Worm (Caenorhabditis elegans): ENCODE data around the gene rig-6.

rig-6 gene

ce11 chrII:4821739-4822138, 9.9 kb upstream of the rig-6 start, which contains the start of gene lact-5:
Gene lact-5 (minus strand): TSS chrII:4821739.
- TF ChIP-seq ceh-13 (GFP tag; optimal IDR thresholded peaks at IDR 0.05) = no peak

DNA sequence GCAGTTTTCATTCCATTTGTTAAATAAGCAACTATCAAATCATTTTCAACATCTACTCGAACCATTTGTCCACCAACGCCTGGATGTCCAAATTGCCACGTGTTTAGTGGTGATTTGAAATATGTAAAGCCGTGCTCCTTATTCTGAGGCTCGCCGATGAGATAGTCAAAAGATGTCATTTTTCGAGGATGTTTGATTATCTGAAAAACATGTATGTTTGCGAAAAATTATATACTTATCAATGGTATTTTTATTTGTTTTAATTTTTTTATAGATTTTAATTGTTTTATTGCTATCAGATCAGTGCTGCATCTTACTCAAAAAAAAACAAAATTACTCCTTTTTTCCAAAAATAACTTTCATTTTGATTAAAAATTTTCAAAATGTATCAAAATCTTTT, 6.9 kb upstream of the rig-6 start:
- TF ChIP-seq F13C5.2 (tag; optimal IDR thresholded peaks at IDR 0.05) (no peak), B0310.2 (tag; optimal IDR thresholded peaks at IDR 0.05) (no peak), scrt-1 (GFP tag; IDR thresholded peaks at IDR 0.05) (no peak), ets-7 (tag; optimal IDR thresholded peaks at IDR 0.05) (no peak), sea-1 (GFP tag; conservative IDR thresholded peaks at IDR 0.05) (no peak), ceh-36 (tag; optimal IDR thresholded peaks at IDR 0.05) (no peak), hmg-4 (GFP tag; optimal IDR thresholded peaks at IDR 0.05) (no peak), hnd-1 (tag; optimal IDR thresholded peaks at IDR 0.05) (no peak), pes-1 (GFP tag; IDR thresholded peaks at IDR 0.05) (no peak), tra-4 (tag; optimal IDR thresholded peaks at IDR 0.05) (no peak), tbx-37 (GFP tag; conservative IDR thresholded peaks at IDR 0.05) (no peak), tbx-11 (GFP tag; IDR thresholded peaks at IDR 0.05) (no peak), ceh-13 (GFP tag; optimal IDR thresholded peaks at IDR 0.05) (no peak), flt-1 (GFP tag; IDR thresholded peaks at IDR 0.05) (no peak)

DNA sequence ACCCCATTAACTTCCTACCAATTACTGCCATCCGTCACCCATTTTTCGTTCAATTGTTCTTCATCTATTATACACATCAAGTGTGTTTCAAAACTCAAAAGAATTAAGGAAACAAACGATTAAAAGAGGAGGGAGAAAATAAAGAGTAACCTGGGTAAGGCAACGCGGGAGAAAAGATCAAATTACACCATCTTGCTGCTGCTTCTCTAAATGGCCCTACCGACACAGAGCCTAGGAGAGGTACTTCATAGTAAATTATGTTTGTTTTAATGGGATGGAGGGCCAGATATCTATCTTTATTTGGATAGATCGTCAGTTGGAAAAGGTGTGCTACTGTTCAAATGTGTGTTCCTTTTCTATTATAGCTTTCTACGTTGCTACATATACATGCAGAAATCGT, 3.5 kb upstream of the rig-6 start:
- TF ChIP-seq B0310.2 (tag; optimal IDR thresholded peaks at IDR 0.05) (no peak), ama-1 (optimal IDR thresholded peaks at IDR 0.05) (no peak), hmbx-1 (tag; optimal IDR thresholded peaks at IDR 0.05) (no peak), hmg-4 (GFP tag; optimal IDR thresholded peaks at IDR 0.05) (no peak), scrt-1 (GFP tag; IDR thresholded peaks at IDR 0.05) (no peak), ceh-13 (GFP tag; optimal IDR thresholded peaks at IDR 0.05) (no peak), sea-1 (GFP tag; conservative IDR thresholded peaks at IDR 0.05) (no peak), hnd-1 (tag; optimal IDR thresholded peaks at IDR 0.05) (no peak), tbx-11 (GFP tag; IDR thresholded peaks at IDR 0.05) (no peak), pes-1 (GFP tag; IDR thresholded peaks at IDR 0.05) (no peak), aly-1 (tag; optimal IDR thresholded peaks at IDR 0.05) (no peak), tra-4 (tag; optimal IDR thresholded peaks at IDR 0.05) (no peak), flt-1 (GFP tag; IDR thresholded peaks at IDR 0.05) (no peak), ceh-36 (tag; optimal IDR thresholded peaks at IDR 0.05) (no peak), tbx-37 (GFP tag; conservative IDR thresholded peaks at IDR 0.05) (no peak), F13C5.2 (tag; optimal IDR thresholded peaks at IDR 0.05) (no peak), ets-7 (tag; optimal IDR thresholded peaks at IDR 0.05) (no peak)

- TF ChIP-seq tra-4 (tag; optimal IDR thresholded peaks at IDR 0.05) (no peak), hmg-4 (GFP tag; optimal IDR thresholded peaks at IDR 0.05) (no peak), scrt-1 (GFP tag; IDR thresholded peaks at IDR 0.05) (no peak), ceh-13 (GFP tag; optimal IDR thresholded peaks at IDR 0.05) (no peak), pes-1 (GFP tag; IDR thresholded peaks at IDR 0.05) (no peak), B0310.2 (tag; optimal IDR thresholded peaks at IDR 0.05) (no peak), sea-1 (GFP tag; conservative IDR thresholded peaks at IDR 0.05) (no peak)
Measured at ce11 chrII:4806726-4807125, 5.2 kb downstream of the rig-6 start.

ce11 chrII:4806261-4806660, 5.6 kb downstream of the rig-6 start:
- no peak for TF ChIP-seq pes-1 (GFP tag; IDR thresholded peaks at IDR 0.05)
- TF ChIP-seq hmg-4 (GFP tag; optimal IDR thresholded peaks at IDR 0.05) = no peak
- TF ChIP-seq aly-1 (tag; optimal IDR thresholded peaks at IDR 0.05) = no peak
- no peak for TF ChIP-seq sea-1 (GFP tag; conservative IDR thresholded peaks at IDR 0.05)
- no peak for TF ChIP-seq ama-1 (optimal IDR thresholded peaks at IDR 0.05)
- no peak for TF ChIP-seq tra-4 (tag; optimal IDR thresholded peaks at IDR 0.05)
- TF ChIP-seq ceh-13 (GFP tag; optimal IDR thresholded peaks at IDR 0.05) = no peak
- TF ChIP-seq hmbx-1 (tag; optimal IDR thresholded peaks at IDR 0.05) = no peak

- TF ChIP-seq sea-1 (GFP tag; conservative IDR thresholded peaks at IDR 0.05) (no peak), hmbx-1 (tag; optimal IDR thresholded peaks at IDR 0.05) (no peak), hnd-1 (tag; optimal IDR thresholded peaks at IDR 0.05) (no peak), tbx-11 (GFP tag; IDR thresholded peaks at IDR 0.05) (no peak), ceh-36 (tag; optimal IDR thresholded peaks at IDR 0.05) (no peak), aly-1 (tag; optimal IDR thresholded peaks at IDR 0.05) (no peak), flt-1 (GFP tag; IDR thresholded peaks at IDR 0.05) (no peak), hmg-4 (GFP tag; optimal IDR thresholded peaks at IDR 0.05) (no peak), ama-1 (optimal IDR thresholded peaks at IDR 0.05) (no peak), ceh-13 (GFP tag; optimal IDR thresholded peaks at IDR 0.05) (no peak), pes-1 (GFP tag; IDR thresholded peaks at IDR 0.05) (no peak), B0310.2 (tag; optimal IDR thresholded peaks at IDR 0.05) (no peak), tbx-37 (GFP tag; conservative IDR thresholded peaks at IDR 0.05) (no peak)
Measured at ce11 chrII:4805799-4806198, 6.1 kb downstream of the rig-6 start.

ce11 chrII:4802917-4803316, 9.0 kb downstream of the rig-6 start:
- TF ChIP-seq sea-1 (GFP tag; conservative IDR thresholded peaks at IDR 0.05) (no peak), hmg-4 (GFP tag; optimal IDR thresholded peaks at IDR 0.05) (no peak), F13C5.2 (tag; optimal IDR thresholded peaks at IDR 0.05) (no peak), scrt-1 (GFP tag; IDR thresholded peaks at IDR 0.05) (no peak), pes-1 (GFP tag; IDR thresholded peaks at IDR 0.05) (no peak), tbx-11 (GFP tag; IDR thresholded peaks at IDR 0.05) (no peak), hmbx-1 (tag; optimal IDR thresholded peaks at IDR 0.05) (no peak), tra-4 (tag; optimal IDR thresholded peaks at IDR 0.05) (no peak), B0310.2 (tag; optimal IDR thresholded peaks at IDR 0.05) (no peak), hnd-1 (tag; optimal IDR thresholded peaks at IDR 0.05) (no peak), tbx-37 (GFP tag; conservative IDR thresholded peaks at IDR 0.05) (no peak), aly-1 (tag; optimal IDR thresholded peaks at IDR 0.05) (no peak), ceh-36 (tag; optimal IDR thresholded peaks at IDR 0.05) (no peak), ama-1 (optimal IDR thresholded peaks at IDR 0.05) (no peak), flt-1 (GFP tag; IDR thresholded peaks at IDR 0.05) (no peak), ceh-13 (GFP tag; optimal IDR thresholded peaks at IDR 0.05) (no peak), ets-7 (tag; optimal IDR thresholded peaks at IDR 0.05) (no peak)

- TF ChIP-seq flt-1 (GFP tag; IDR thresholded peaks at IDR 0.05) (no peak), ceh-13 (GFP tag; optimal IDR thresholded peaks at IDR 0.05) (no peak), B0310.2 (tag; optimal IDR thresholded peaks at IDR 0.05) (no peak), tbx-37 (GFP tag; conservative IDR thresholded peaks at IDR 0.05) (no peak), scrt-1 (GFP tag; IDR thresholded peaks at IDR 0.05) (no peak), hmg-4 (GFP tag; optimal IDR thresholded peaks at IDR 0.05) (no peak), ets-7 (tag; optimal IDR thresholded peaks at IDR 0.05) (no peak)
Measured at ce11 chrII:4800524-4800923, 11.4 kb downstream of the rig-6 start.

Data from whole organism, early embryonic.